Worm (Caenorhabditis elegans) whole organism, L3 larva: ENCODE results near the gene mrps-14.
A peak's percentile ranks its signal among the peaks of the same experiment; 100 is the strongest.

ENCODE experiments used
- R02D3.7 ChIP-seq: fragments of 150-350 bp; optimal IDR thresholded peaks from 2 replicates; lab custom pipeline; 2014; ENCODE audit warnings: missing biosample characterization, missing genetic modification characterization
- ZK546.5 ChIP-seq: sonication (generic microtip); optimal IDR thresholded peaks from 2 replicates; lab custom pipeline; 2017; ENCODE audit warnings: missing biosample characterization, missing genetic modification characterization
- ceh-16 ChIP-seq: sonication (generic microtip); optimal IDR thresholded peaks from 2 replicates; lab custom pipeline; 2017; ENCODE audit warnings: missing biosample characterization, missing genetic modification characterization
- ceh-28 ChIP-seq: fragments of 150-350 bp; optimal IDR thresholded peaks from 2 replicates; lab custom pipeline; 2014; ENCODE audit warnings: missing biosample characterization, missing genetic modification reagents, missing genetic modification characterization
- ceh-82 ChIP-seq: fragments of 150-350 bp; optimal IDR thresholded peaks from 2 replicates; lab custom pipeline; 2014; ENCODE audit warnings: missing biosample characterization, missing genetic modification characterization
- ceh-9 ChIP-seq: sonication (generic microtip); optimal IDR thresholded peaks from 2 replicates; lab custom pipeline; 2018; ENCODE audit warnings: missing biosample characterization, missing genetic modification characterization
- egl-27 ChIP-seq: sonication (generic microtip); optimal IDR thresholded peaks from 4 replicates; lab custom pipeline; 2017; ENCODE audit warnings: missing biosample characterization, missing genetic modification reagents, missing genetic modification characterization
- elt-1 ChIP-seq: fragments of 150-350 bp; optimal IDR thresholded peaks from 2 replicates; lab custom pipeline; 2014; ENCODE audit warnings: missing biosample characterization, missing genetic modification characterization
- elt-2 ChIP-seq: sonication (generic microtip); optimal IDR thresholded peaks from 2 replicates; lab custom pipeline; 2016; ENCODE audit warnings: missing genetic modification reagents, mild to moderate bottlenecking, missing genetic modification characterization, missing compliant biosample characterization
- eor-1 ChIP-seq, 2 experiments: fragments of 150-350 bp; optimal IDR thresholded peaks; 2 replicates each; lab custom pipeline; 2014 to 2018; ENCODE audit warnings: missing biosample characterization in 2 of 2, missing genetic modification characterization in 2 of 2
- fkh-2 ChIP-seq: fragments of 150-350 bp; optimal IDR thresholded peaks from 2 replicates; lab custom pipeline; 2014; ENCODE audit warnings: missing biosample characterization, missing genetic modification reagents, missing genetic modification characterization
- hmg-11 ChIP-seq: sonication (generic microtip); optimal IDR thresholded peaks from 2 replicates; lab custom pipeline; 2016; ENCODE audit warnings: missing genetic modification characterization, missing compliant biosample characterization
- lin-15B ChIP-seq: fragments of 150-350 bp; optimal IDR thresholded peaks from 2 replicates; lab custom pipeline; 2014; ENCODE audit warnings: missing biosample characterization, missing genetic modification characterization
- lin-39 ChIP-seq: fragments of 150-350 bp; optimal IDR thresholded peaks from 2 replicates; lab custom pipeline; 2018; ENCODE audit warnings: missing biosample characterization, missing genetic modification reagents, missing genetic modification characterization
- mml-1 ChIP-seq: fragments of 150-350 bp; sonication (generic microtip); optimal IDR thresholded peaks from 3 replicates; lab custom pipeline; 2014; ENCODE audit warnings: missing biosample characterization, missing genetic modification characterization
- nhr-11 ChIP-seq: fragments of 150-350 bp; optimal IDR thresholded peaks from 2 replicates; lab custom pipeline; 2014; ENCODE audit warnings: missing biosample characterization, missing genetic modification characterization
- nhr-12 ChIP-seq: fragments of 150-350 bp; optimal IDR thresholded peaks from 2 replicates; lab custom pipeline; 2014; ENCODE audit warnings: missing biosample characterization, missing genetic modification characterization
- nhr-23 ChIP-seq: fragments of 150-350 bp; optimal IDR thresholded peaks from 2 replicates; lab custom pipeline; 2014; ENCODE audit warnings: missing biosample characterization, missing genetic modification reagents, missing genetic modification characterization
- nhr-25 ChIP-seq: sonication (generic microtip); optimal IDR thresholded peaks from 2 replicates; lab custom pipeline; 2017; ENCODE audit warnings: missing biosample characterization, missing genetic modification characterization
- nhr-28 ChIP-seq: fragments of 150-350 bp; optimal IDR thresholded peaks from 2 replicates; lab custom pipeline; 2014; ENCODE audit warnings: missing biosample characterization, missing genetic modification characterization
- nhr-43 ChIP-seq: sonication (generic microtip); optimal IDR thresholded peaks from 2 replicates; lab custom pipeline; 2016; ENCODE audit warnings: mild to moderate bottlenecking, missing genetic modification characterization, missing compliant biosample characterization; ENCODE audit not compliant: poor library complexity, severe bottlenecking
- nhr-67 ChIP-seq: fragments of 150-350 bp; optimal IDR thresholded peaks from 2 replicates; lab custom pipeline; 2014; ENCODE audit warnings: missing biosample characterization, missing genetic modification characterization
- nhr-76 ChIP-seq: fragments of 150-350 bp; sonication (generic microtip); optimal IDR thresholded peaks from 5 replicates; lab custom pipeline; 2014; ENCODE audit warnings: missing biosample characterization, missing genetic modification characterization
- pha-4 ChIP-seq: fragments of 150-350 bp; optimal IDR thresholded peaks from 2 replicates; lab custom pipeline; 2014; ENCODE audit warnings: missing biosample characterization, missing genetic modification reagents, missing genetic modification characterization
- pqm-1 ChIP-seq: fragments of 150-350 bp; optimal IDR thresholded peaks from 2 replicates; lab custom pipeline; 2017; ENCODE audit warnings: missing biosample characterization, missing genetic modification characterization, inconsistent platforms
- sea-2 ChIP-seq: fragments of 150-350 bp; sonication (generic microtip); optimal IDR thresholded peaks from 4 replicates; lab custom pipeline; 2014; ENCODE audit warnings: missing biosample characterization, missing genetic modification reagents, missing genetic modification characterization
- skn-1 ChIP-seq: fragments of 150-350 bp; optimal IDR thresholded peaks from 2 replicates; lab custom pipeline; 2014; ENCODE audit warnings: missing biosample characterization, missing genetic modification characterization
- snpc-4 ChIP-seq: fragments of 150-350 bp; optimal IDR thresholded peaks from 2 replicates; lab custom pipeline; 2014; ENCODE audit warnings: missing biosample characterization, missing genetic modification characterization
- tbx-2 ChIP-seq: sonication (generic microtip); optimal IDR thresholded peaks from 2 replicates; lab custom pipeline; 2016; ENCODE audit warnings: mild to moderate bottlenecking, missing genetic modification characterization, missing compliant biosample characterization
- zag-1 ChIP-seq: fragments of 150-350 bp; optimal IDR thresholded peaks from 2 replicates; lab custom pipeline; 2014; ENCODE audit warnings: missing biosample characterization, missing genetic modification characterization
- ztf-11 ChIP-seq: fragments of 150-350 bp; optimal IDR thresholded peaks from 2 replicates; lab custom pipeline; 2014; ENCODE audit warnings: missing biosample characterization, missing genetic modification characterization
- ztf-4 ChIP-seq: fragments of 150-350 bp; optimal IDR thresholded peaks from 2 replicates; lab custom pipeline; 2014; ENCODE audit warnings: missing biosample characterization, missing genetic modification characterization

mrps-14 gene

ce11 chrII:10281674-10282073 is 39.4 kb upstream of the mrps-14 start:
- TF ChIP-seq fkh-2 (tag; lab: Kevin White, UChicago): no peak
- no peak for TF ChIP-seq ztf-11 (tag; lab: Kevin White, UChicago)
- peak; percentile 75 for TF ChIP-seq elt-2 (tag; lab: Kevin White, UChicago)
- no peak for TF ChIP-seq lin-15B (tag; lab: Kevin White, UChicago)
- no peak for TF ChIP-seq ztf-4
- TF ChIP-seq pqm-1 (tag; lab: Kevin White, UChicago): peak; percentile 82
- no peak for TF ChIP-seq nhr-43 (tag; lab: Kevin White, UChicago)
- no peak for TF ChIP-seq snpc-4 (tag; lab: Kevin White, UChicago)
- no peak for TF ChIP-seq mml-1 (tag; lab: Kevin White, UChicago)
- TF ChIP-seq pha-4 (tag; lab: Kevin White, UChicago): no peak
- TF ChIP-seq nhr-23 (tag; lab: Kevin White, UChicago): no peak

- TF ChIP-seq nhr-11 (tag; lab: Kevin White, UChicago) (no peak), zag-1 (no peak), skn-1 (no peak)
Measured at ce11 chrII:10279561-10279960, 37.3 kb upstream of the mrps-14 start, which contains the start of gene ZK971.1. TSS of gene ZK971.1 (minus strand) at chrII:10279661.

- TF ChIP-seq nhr-12 (tag; lab: Kevin White, UChicago) (no peak), ceh-82 (no peak), nhr-43 (tag; lab: Kevin White, UChicago) (no peak), nhr-28 (tag; lab: Kevin White, UChicago) (no peak)
Measured at ce11 chrII:10271093-10271492, 28.8 kb upstream of the mrps-14 start, which contains the start of gene F54B3.4. TSS of gene F54B3.4 (minus strand) at chrII:10271193.

ce11 chrII:10270052-10270451 is 27.8 kb upstream of the mrps-14 start, which contains the start of gene F54B3.2:
TSS of gene F54B3.2 (minus strand) at chrII:10270152.
- TF ChIP-seq fkh-2 (tag; lab: Kevin White, UChicago): no peak
- no peak for TF ChIP-seq elt-1
- no peak for TF ChIP-seq snpc-4 (tag; lab: Kevin White, UChicago)
- TF ChIP-seq sea-2 (GFP tag; lab: Kevin White, UChicago): no peak
- no peak for TF ChIP-seq tbx-2 (tag; lab: Kevin White, UChicago)
- TF ChIP-seq nhr-23 (tag; lab: Kevin White, UChicago): no peak
- no peak for TF ChIP-seq hmg-11 (tag; lab: Kevin White, UChicago)
- TF ChIP-seq ceh-9 (tag; lab: Kevin White, UChicago): no peak
- TF ChIP-seq nhr-76 (tag; lab: Kevin White, UChicago): no peak
- TF ChIP-seq, all 47 proteins: peak for 0

- TF ChIP-seq nhr-23 (tag; lab: Kevin White, UChicago): no peak
- TF ChIP-seq elt-2 (tag; lab: Kevin White, UChicago): no peak
- no peak for TF ChIP-seq R02D3.7 (tag; lab: Kevin White, UChicago)
- no peak for TF ChIP-seq eor-1 (tag; optimal IDR thresholded peaks at IDR 0.05; lab: Kevin White, UChicago)
- no peak for TF ChIP-seq nhr-67
- TF ChIP-seq elt-1: no peak
- no peak for TF ChIP-seq ztf-11 (tag; lab: Kevin White, UChicago)
- no peak for TF ChIP-seq lin-15B (tag; lab: Kevin White, UChicago)
- TF ChIP-seq tbx-2 (tag; lab: Kevin White, UChicago): no peak
- no peak for TF ChIP-seq nhr-76 (tag; lab: Kevin White, UChicago)
- no peak for TF ChIP-seq nhr-25
- no peak for TF ChIP-seq sea-2 (GFP tag; lab: Kevin White, UChicago)
- no peak for TF ChIP-seq zag-1
- no peak for TF ChIP-seq mml-1 (tag; lab: Kevin White, UChicago)
- no peak for TF ChIP-seq pqm-1 (tag; lab: Kevin White, UChicago)
- no peak for TF ChIP-seq lin-39 (tag; lab: Kevin White, UChicago)
- TF ChIP-seq nhr-43 (tag; lab: Kevin White, UChicago): no peak
Measured at ce11 chrII:10261261-10261660, 19.0 kb upstream of the mrps-14 start.

- TF ChIP-seq egl-27 (tag; lab: Kevin White, UChicago): no peak
- TF ChIP-seq nhr-76 (tag; lab: Kevin White, UChicago): no peak
- no peak for TF ChIP-seq ceh-28 (tag; lab: Kevin White, UChicago)
- no peak for TF ChIP-seq nhr-11 (tag; lab: Kevin White, UChicago)
- TF ChIP-seq R02D3.7 (tag; lab: Kevin White, UChicago): no peak
- no peak for TF ChIP-seq snpc-4 (tag; lab: Kevin White, UChicago)
- no peak for TF ChIP-seq lin-39 (tag; lab: Kevin White, UChicago)
- TF ChIP-seq fkh-2 (tag; lab: Kevin White, UChicago): no peak
- no peak for TF ChIP-seq ZK546.5 (tag; lab: Kevin White, UChicago)
- no peak for TF ChIP-seq ceh-16 (tag; lab: Kevin White, UChicago)
- TF ChIP-seq tbx-2 (tag; lab: Kevin White, UChicago): no peak
- TF ChIP-seq, all 47 proteins: peak for 0
Measured at ce11 chrII:10252048-10252447, 9.8 kb upstream of the mrps-14 start.
